Worm (Caenorhabditis elegans) whole organism, L1 larva: ENCODE data around the gene T23G5.2.
A peak's percentile ranks its signal among the peaks of the same experiment; 100 is the strongest.

Experiments used
- C04F5.9 ChIP-seq: sonication (generic microtip); optimal IDR thresholded peaks from 2 replicates; lab custom pipeline; 2016; ENCODE audit warnings: missing genetic modification characterization, missing compliant biosample characterization
- C34B4.2 ChIP-seq: sonication (generic microtip); optimal IDR thresholded peaks from 2 replicates; lab custom pipeline; 2017; ENCODE audit warnings: mild to moderate bottlenecking, missing genetic modification characterization, missing compliant biosample characterization
- F16B12.6 ChIP-seq: fragments of 150-350 bp; optimal IDR thresholded peaks from 2 replicates; lab custom pipeline; 2014; ENCODE audit warnings: missing biosample characterization, missing genetic modification characterization
- aha-1 ChIP-seq: fragments of 150-350 bp; optimal IDR thresholded peaks from 2 replicates; lab custom pipeline; 2014; ENCODE audit warnings: missing biosample characterization, missing genetic modification characterization
- aly-2 ChIP-seq: fragments of 150-350 bp; optimal IDR thresholded peaks from 2 replicates; lab custom pipeline; 2014; ENCODE audit warnings: missing biosample characterization, missing genetic modification characterization
- ama-1 ChIP-seq: fragments of 150-350 bp; optimal IDR thresholded peaks from 2 replicates; lab custom pipeline; 2014
- blmp-1 ChIP-seq: fragments of 150-350 bp; optimal IDR thresholded peaks from 2 replicates; lab custom pipeline; 2014; ENCODE audit warnings: missing biosample characterization, missing genetic modification characterization
- ceh-8 ChIP-seq: fragments of 200-800 bp; sonication (Bioruptor generic); optimal IDR thresholded peaks from 2 replicates; lab custom pipeline; 2018; ENCODE audit warnings: mild to moderate bottlenecking, missing genetic modification characterization, moderate library complexity, missing compliant biosample characterization
- ceh-82 ChIP-seq, 3 experiments: fragments of 150-350 bp in 1 of 3; sonication (generic microtip) in 2 of 3; optimal IDR thresholded peaks; 2 replicates each; lab custom pipeline; 2014 to 2017; ENCODE audit warnings: missing biosample characterization in 3 of 3, missing genetic modification characterization in 3 of 3
- ceh-88 ChIP-seq: fragments of 200-800 bp; sonication (Bioruptor generic); IDR thresholded peaks from 2 replicates; pipeline ENCODE4 v1.3.6; 2022; ENCODE audit warnings: missing genetic modification characterization, missing compliant biosample characterization
- efl-3 ChIP-seq: fragments of 200-800 bp; sonication (Bioruptor generic); optimal IDR thresholded peaks from 2 replicates; lab custom pipeline; 2018; ENCODE audit warnings: mild to moderate bottlenecking, missing genetic modification characterization, missing compliant biosample characterization
- elt-2 ChIP-seq: sonication (generic microtip); optimal IDR thresholded peaks from 2 replicates; lab custom pipeline; 2016; ENCODE audit warnings: missing genetic modification characterization, mild to moderate bottlenecking, inconsistent platforms, missing compliant biosample characterization, missing genetic modification reagents
- elt-3 ChIP-seq, 6 experiments: fragments of 150-350 bp in 1 of 6; sonication (generic microtip); optimal IDR thresholded peaks; 2 replicates each; lab custom pipeline; 2017 to 2018; ENCODE audit warnings: missing biosample characterization in 6 of 6, missing genetic modification characterization in 6 of 6, inconsistent platforms in 1 of 6
- fos-1 ChIP-seq: fragments of 150-350 bp; optimal IDR thresholded peaks from 2 replicates; lab custom pipeline; 2014; ENCODE audit warnings: missing biosample characterization, missing genetic modification characterization
- hlh-17 ChIP-seq: fragments of 200-800 bp; sonication (Bioruptor generic); optimal IDR thresholded peaks from 2 replicates; lab custom pipeline; 2018; ENCODE audit warnings: missing genetic modification characterization, mild to moderate bottlenecking, missing compliant biosample characterization, moderate library complexity, borderline replicate concordance
- hlh-4 ChIP-seq: sonication (generic microtip); optimal IDR thresholded peaks from 2 replicates; lab custom pipeline; 2016; ENCODE audit warnings: mild to moderate bottlenecking, missing genetic modification characterization, missing compliant biosample characterization
- hpl-2 ChIP-seq: fragments of 150-350 bp; optimal IDR thresholded peaks from 2 replicates; lab custom pipeline; 2014; ENCODE audit warnings: missing biosample characterization, missing genetic modification reagents, missing genetic modification characterization
- irx-1 ChIP-seq: sonication (generic microtip); optimal IDR thresholded peaks from 2 replicates; lab custom pipeline; 2016; ENCODE audit warnings: missing genetic modification characterization, missing compliant biosample characterization
- lin-13 ChIP-seq: fragments of 150-350 bp; optimal IDR thresholded peaks from 2 replicates; lab custom pipeline; 2014; ENCODE audit warnings: missing biosample characterization, missing genetic modification reagents, missing genetic modification characterization
- lin-14 ChIP-seq: fragments of 200-800 bp; sonication (Bioruptor generic); optimal IDR thresholded peaks from 2 replicates; lab custom pipeline; 2018; ENCODE audit warnings: mild to moderate bottlenecking, missing genetic modification characterization, moderate library complexity, missing compliant biosample characterization
- lin-15B ChIP-seq: fragments of 150-350 bp; sonication (generic microtip); optimal IDR thresholded peaks from 3 replicates; lab custom pipeline; 2014; ENCODE audit warnings: missing biosample characterization, missing genetic modification characterization
- lin-35 ChIP-seq, 2 experiments: fragments of 150-350 bp; optimal IDR thresholded peaks; 2 replicates each; lab custom pipeline; 2014; ENCODE audit warnings: missing biosample characterization in 2 of 2, missing genetic modification characterization in 2 of 2, missing genetic modification reagents in 2 of 2
- lin-39 ChIP-seq: fragments of 150-350 bp; optimal IDR thresholded peaks from 2 replicates; lab custom pipeline; 2014; ENCODE audit warnings: missing biosample characterization, missing genetic modification reagents, missing genetic modification characterization
- lir-3 ChIP-seq: sonication (generic microtip); optimal IDR thresholded peaks from 2 replicates; lab custom pipeline; 2016; ENCODE audit warnings: mild to moderate bottlenecking, missing genetic modification characterization, moderate library complexity, missing compliant biosample characterization; ENCODE audit not compliant: poor library complexity
- lsy-2 ChIP-seq, 2 experiments: fragments of 150-350 bp; optimal IDR thresholded peaks; 2 replicates each; lab custom pipeline; 2014; ENCODE audit warnings: missing biosample characterization in 2 of 2, missing genetic modification characterization in 2 of 2
- mab-9 ChIP-seq: fragments of 200-800 bp; sonication (Bioruptor generic); IDR thresholded peaks from 2 replicates; pipeline ENCODE4 v1.3.6; 2022; ENCODE audit warnings: missing genetic modification reagents, missing genetic modification characterization, missing compliant biosample characterization
- mef-2 ChIP-seq: fragments of 150-350 bp; optimal IDR thresholded peaks from 2 replicates; lab custom pipeline; 2014; ENCODE audit warnings: missing biosample characterization, missing genetic modification characterization
- mep-1 ChIP-seq: fragments of 150-350 bp; optimal IDR thresholded peaks from 2 replicates; lab custom pipeline; 2014; ENCODE audit warnings: missing biosample characterization, missing genetic modification characterization
- nhr-12 ChIP-seq: sonication (generic microtip); optimal IDR thresholded peaks from 2 replicates; lab custom pipeline; 2017; ENCODE audit warnings: missing biosample characterization, missing genetic modification characterization
- nhr-19 ChIP-seq: fragments of 200-800 bp; sonication (Bioruptor generic); conservative IDR thresholded peaks from 2 replicates; pipeline ENCODE4 v1.3.6; 2022; ENCODE audit warnings: missing genetic modification characterization, missing compliant biosample characterization
- nhr-20 ChIP-seq: sonication (generic microtip); optimal IDR thresholded peaks from 2 replicates; lab custom pipeline; 2016; ENCODE audit warnings: mild to moderate bottlenecking, missing genetic modification characterization, missing compliant biosample characterization
- nhr-237 ChIP-seq: fragments of 150-350 bp; optimal IDR thresholded peaks from 2 replicates; lab custom pipeline; 2014; ENCODE audit warnings: missing biosample characterization, missing genetic modification characterization
- nhr-28 ChIP-seq: fragments of 150-350 bp; optimal IDR thresholded peaks from 2 replicates; lab custom pipeline; 2014; ENCODE audit warnings: missing biosample characterization, missing genetic modification characterization
- nhr-71 ChIP-seq: sonication (generic microtip); optimal IDR thresholded peaks from 2 replicates; lab custom pipeline; 2016; ENCODE audit warnings: mild to moderate bottlenecking, missing genetic modification characterization, moderate library complexity, missing compliant biosample characterization
- nhr-76 ChIP-seq: sonication (generic microtip); optimal IDR thresholded peaks from 2 replicates; lab custom pipeline; 2017; ENCODE audit warnings: missing biosample characterization, missing genetic modification characterization
- nhr-84 ChIP-seq: sonication (generic microtip); optimal IDR thresholded peaks from 2 replicates; lab custom pipeline; 2017; ENCODE audit warnings: missing biosample characterization, missing genetic modification characterization
- pag-3 ChIP-seq: sonication (generic microtip); optimal IDR thresholded peaks from 2 replicates; lab custom pipeline; 2017; ENCODE audit warnings: missing genetic modification characterization, mild to moderate bottlenecking, missing compliant biosample characterization, antibody characterized with exemption, borderline replicate concordance; ENCODE audit not compliant: insufficient read depth
- rnt-1 ChIP-seq: sonication (generic microtip); optimal IDR thresholded peaks from 2 replicates; lab custom pipeline; 2016; ENCODE audit warnings: mild to moderate bottlenecking, missing genetic modification characterization, moderate library complexity, missing compliant biosample characterization
- snpc-4 ChIP-seq: fragments of 150-350 bp; optimal IDR thresholded peaks from 2 replicates; lab custom pipeline; 2014; ENCODE audit warnings: missing biosample characterization, missing genetic modification characterization
- sox-4 ChIP-seq: sonication (generic microtip); optimal IDR thresholded peaks from 2 replicates; lab custom pipeline; 2016; ENCODE audit warnings: missing genetic modification characterization, missing compliant biosample characterization
- sptf-1 ChIP-seq: fragments of 150-350 bp; optimal IDR thresholded peaks from 2 replicates; lab custom pipeline; 2014; ENCODE audit warnings: missing biosample characterization, missing genetic modification characterization
- sup-37 ChIP-seq: fragments of 200-800 bp; sonication (Bioruptor generic); optimal IDR thresholded peaks from 2 replicates; lab custom pipeline; 2018; ENCODE audit warnings: mild to moderate bottlenecking, missing genetic modification characterization, missing compliant biosample characterization
- swsn-7 ChIP-seq: sonication (generic microtip); optimal IDR thresholded peaks from 2 replicates; lab custom pipeline; 2016; ENCODE audit warnings: missing genetic modification characterization, missing compliant biosample characterization
- tbx-2 ChIP-seq: sonication (generic microtip); optimal IDR thresholded peaks from 2 replicates; lab custom pipeline; 2016; ENCODE audit warnings: missing genetic modification characterization, missing compliant biosample characterization
- tlp-1 ChIP-seq: fragments of 150-350 bp; optimal IDR thresholded peaks from 2 replicates; lab custom pipeline; 2014; ENCODE audit warnings: missing biosample characterization, missing genetic modification characterization
- unc-130 ChIP-seq: fragments of 150-350 bp; optimal IDR thresholded peaks from 2 replicates; lab custom pipeline; 2017; ENCODE audit warnings: missing biosample characterization, missing genetic modification characterization, inconsistent platforms
- unc-30 ChIP-seq: sonication (generic microtip); optimal IDR thresholded peaks from 2 replicates; lab custom pipeline; 2017; ENCODE audit warnings: missing biosample characterization, missing genetic modification characterization
- unc-62 ChIP-seq: fragments of 150-350 bp; optimal IDR thresholded peaks from 2 replicates; lab custom pipeline; 2014; ENCODE audit warnings: missing biosample characterization, missing genetic modification reagents, missing genetic modification characterization
- unc-86 ChIP-seq: sonication (generic microtip); optimal IDR thresholded peaks from 2 replicates; lab custom pipeline; 2016; ENCODE audit warnings: missing genetic modification characterization, missing compliant biosample characterization
- unc-98 ChIP-seq: fragments of 200-800 bp; sonication (Bioruptor generic); IDR thresholded peaks from 2 replicates; pipeline ENCODE4 v1.3.6; 2022; ENCODE audit warnings: missing genetic modification characterization, missing compliant biosample characterization
- zag-1 ChIP-seq: fragments of 150-350 bp; optimal IDR thresholded peaks from 2 replicates; lab custom pipeline; 2014; ENCODE audit warnings: missing biosample characterization, missing genetic modification characterization
- zip-4 ChIP-seq: fragments of 200-800 bp; sonication (Bioruptor generic); optimal IDR thresholded peaks from 2 replicates; lab custom pipeline; 2018; ENCODE audit warnings: mild to moderate bottlenecking, missing genetic modification characterization, moderate library complexity, missing compliant biosample characterization
- ztf-11 ChIP-seq, 2 experiments: sonication (generic microtip); optimal IDR thresholded peaks; 2 replicates each; lab custom pipeline; 2016 to 2017; ENCODE audit warnings: missing genetic modification characterization in 2 of 2, missing biosample characterization in 1 of 2, missing compliant biosample characterization in 1 of 2
- ztf-4 ChIP-seq: fragments of 150-350 bp; optimal IDR thresholded peaks from 2 replicates; lab custom pipeline; 2014; ENCODE audit warnings: missing biosample characterization, missing genetic modification characterization

T23G5.2 gene

DNA sequence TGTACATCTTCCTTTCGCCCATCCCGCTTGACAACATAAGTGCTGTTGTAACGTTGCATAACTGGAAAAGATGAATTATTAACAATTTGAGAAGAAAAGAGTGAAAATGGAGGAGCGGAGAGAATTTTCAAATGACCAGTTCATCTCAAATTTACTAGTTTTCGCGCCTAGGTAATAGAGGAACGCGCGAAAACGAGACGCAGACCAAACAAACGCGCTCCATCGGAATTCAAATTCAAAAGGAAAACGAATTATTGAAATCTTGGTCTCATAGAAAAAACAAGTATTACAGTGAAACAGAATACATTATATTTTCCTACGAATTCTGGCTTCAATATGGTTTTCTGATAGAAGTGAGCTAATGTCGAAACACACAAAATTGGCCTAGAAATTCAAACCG, 7.9 kb downstream of the T23G5.2 start:
- TF ChIP-seq unc-86: peak; percentile 26
- TF ChIP-seq unc-30 (tag; lab: Kevin White, UChicago): no peak
- no peak for TF ChIP-seq sptf-1 (tag; lab: Kevin White, UChicago)
- no peak for TF ChIP-seq ceh-88 (GFP tag; lab: Robert Waterston, UW)
- no peak for TF ChIP-seq pag-3 (tag; lab: Kevin White, UChicago)
- TF ChIP-seq ztf-11 (tag; optimal IDR thresholded peaks at IDR 0.05; lab: Kevin White, UChicago): no peak
- no peak for TF ChIP-seq hlh-17
- peak; percentile 52 for TF ChIP-seq F16B12.6 (tag; lab: Kevin White, UChicago)
- TF ChIP-seq fos-1 (tag; lab: Kevin White, UChicago): no peak
- no peak for TF ChIP-seq tlp-1
- peak; percentile 31 for TF ChIP-seq swsn-7 (tag; lab: Kevin White, UChicago)
- no peak for TF ChIP-seq nhr-76 (tag; lab: Kevin White, UChicago)
- peak; percentile 61 for TF ChIP-seq lin-14
- no peak for TF ChIP-seq unc-130 (tag; lab: Kevin White, UChicago)
- no peak for TF ChIP-seq elt-3 (tag; optimal IDR thresholded peaks at IDR 0.05; lab: Kevin White, UChicago)
- no peak for TF ChIP-seq ama-1 (lab: Kevin White, UChicago)
- no peak for TF ChIP-seq ceh-8
- peak; percentile 76 for TF ChIP-seq mep-1 (tag; lab: Kevin White, UChicago)
- no peak for TF ChIP-seq zag-1 (tag; lab: Kevin White, UChicago)
- TF ChIP-seq mab-9 (GFP tag; lab: Robert Waterston, UW): no peak
- TF ChIP-seq nhr-84 (tag; lab: Kevin White, UChicago): no peak
- TF ChIP-seq nhr-237: no peak
- peak; percentile 37 for TF ChIP-seq nhr-20 (tag; lab: Kevin White, UChicago)
- TF ChIP-seq unc-98 (GFP tag; lab: Robert Waterston, UW): no peak
- TF ChIP-seq aly-2 (tag; lab: Kevin White, UChicago): no peak
- TF ChIP-seq elt-2: no peak
- peak; percentile 50 to 86 for TF ChIP-seq lsy-2 (tag; optimal IDR thresholded peaks at IDR 0.05; lab: Kevin White, UChicago)
- peak; percentile 66 for TF ChIP-seq nhr-71 (tag; lab: Kevin White, UChicago)
- TF ChIP-seq hpl-2 (GFP tag; lab: Kevin White, UChicago): no peak
- no peak for TF ChIP-seq nhr-12 (tag; lab: Kevin White, UChicago)
- TF ChIP-seq unc-62: no peak
- no peak for TF ChIP-seq zip-4
- TF ChIP-seq irx-1: no peak
- no peak for TF ChIP-seq nhr-28
- peak in 2 of 3 experiments; percentile 8 to 49 for TF ChIP-seq ceh-82 (tag; optimal IDR thresholded peaks at IDR 0.05; lab: Kevin White, UChicago)
- no peak for TF ChIP-seq aha-1 (tag; lab: Kevin White, UChicago)
- TF ChIP-seq sox-4 (tag; lab: Kevin White, UChicago): no peak
- TF ChIP-seq lin-13 (GFP tag; lab: Kevin White, UChicago): peak; percentile 26
- TF ChIP-seq C04F5.9 (tag; lab: Kevin White, UChicago): no peak
- TF ChIP-seq mef-2 (tag; lab: Kevin White, UChicago): no peak
- TF ChIP-seq tbx-2: peak; percentile 11
- TF ChIP-seq hlh-4: no peak
- no peak for TF ChIP-seq ztf-4 (tag; lab: Kevin White, UChicago)
- no peak for TF ChIP-seq lin-39 (tag; lab: Kevin White, UChicago)
- TF ChIP-seq nhr-19: peak; percentile 22; the same call in 1 of the 2 replicates
- TF ChIP-seq snpc-4 (tag; lab: Kevin White, UChicago): peak; percentile 28
- peak; percentile 88 to 95 for TF ChIP-seq lin-35 (GFP tag; optimal IDR thresholded peaks at IDR 0.05; lab: Kevin White, UChicago)
- TF ChIP-seq efl-3 (GFP tag; lab: Kevin White, UChicago): no peak
- no peak for TF ChIP-seq C34B4.2 (tag; lab: Kevin White, UChicago)
- TF ChIP-seq lin-15B: peak; percentile 58
- peak; percentile 27 for TF ChIP-seq rnt-1 (tag; lab: Kevin White, UChicago)
- TF ChIP-seq sup-37 (GFP tag; lab: Kevin White, UChicago): no peak
- peak; percentile 61 for TF ChIP-seq blmp-1 (tag; lab: Kevin White, UChicago)
- TF ChIP-seq lir-3 (tag; lab: Kevin White, UChicago): no peak
